Worm (Caenorhabditis elegans): ENCODE data around the gene T04C12.8.

- no peak for TF ChIP-seq sox-4 (tag; optimal IDR thresholded peaks at IDR 0.05)
- TF ChIP-seq ceh-8 (GFP tag; optimal IDR thresholded peaks at IDR 0.05) = no peak
- no peak for TF ChIP-seq pqm-1 (tag; optimal IDR thresholded peaks at IDR 0.05)
- TF ChIP-seq ces-1 (GFP tag; optimal IDR thresholded peaks at IDR 0.05) = no peak
- TF ChIP-seq unc-130 (tag; optimal IDR thresholded peaks at IDR 0.05) = no peak
- no peak for TF ChIP-seq nhr-11 (tag; optimal IDR thresholded peaks at IDR 0.05)
Observed at ce11 chrV:11033241-11033640, 35.9 kb downstream of the T04C12.8 start.

All from whole organism, L1 larva.